Worm (Caenorhabditis elegans) whole organism, L3 larva: ENCODE results near the gene F23H11.7.

Source experiments
- ZK546.5 ChIP-seq: sonication (generic microtip); optimal IDR thresholded peaks from 2 replicates; lab custom pipeline; 2017; ENCODE audit warnings: missing biosample characterization, missing genetic modification characterization
- aly-2 ChIP-seq: fragments of 150-350 bp; optimal IDR thresholded peaks from 2 replicates; lab custom pipeline; 2014; ENCODE audit warnings: missing biosample characterization, missing genetic modification characterization
- ama-1 ChIP-seq: fragments of 150-350 bp; optimal IDR thresholded peaks from 2 replicates; lab custom pipeline; 2018
- ceh-16 ChIP-seq: sonication (generic microtip); optimal IDR thresholded peaks from 2 replicates; lab custom pipeline; 2017; ENCODE audit warnings: missing biosample characterization, missing genetic modification characterization
- ceh-28 ChIP-seq: fragments of 150-350 bp; optimal IDR thresholded peaks from 2 replicates; lab custom pipeline; 2014; ENCODE audit warnings: missing biosample characterization, missing genetic modification reagents, missing genetic modification characterization
- ceh-82 ChIP-seq: fragments of 150-350 bp; optimal IDR thresholded peaks from 2 replicates; lab custom pipeline; 2014; ENCODE audit warnings: missing biosample characterization, missing genetic modification characterization
- ceh-9 ChIP-seq: sonication (generic microtip); optimal IDR thresholded peaks from 2 replicates; lab custom pipeline; 2018; ENCODE audit warnings: missing biosample characterization, missing genetic modification characterization
- egl-27 ChIP-seq: sonication (generic microtip); optimal IDR thresholded peaks from 4 replicates; lab custom pipeline; 2017; ENCODE audit warnings: missing biosample characterization, missing genetic modification reagents, missing genetic modification characterization
- elt-1 ChIP-seq: fragments of 150-350 bp; optimal IDR thresholded peaks from 2 replicates; lab custom pipeline; 2014; ENCODE audit warnings: missing biosample characterization, missing genetic modification characterization
- elt-2 ChIP-seq: sonication (generic microtip); optimal IDR thresholded peaks from 2 replicates; lab custom pipeline; 2016; ENCODE audit warnings: missing genetic modification reagents, mild to moderate bottlenecking, missing genetic modification characterization, missing compliant biosample characterization
- elt-3 ChIP-seq, 3 experiments: fragments of 150-350 bp in 1 of 3; sonication (generic microtip) in 2 of 3; optimal IDR thresholded peaks; 2 replicates in 2 of 3; 4 replicates in 1 of 3; lab custom pipeline; 2014 to 2017; ENCODE audit warnings: missing biosample characterization in 3 of 3, missing genetic modification characterization in 3 of 3
- eor-1 ChIP-seq, 2 experiments: fragments of 150-350 bp; optimal IDR thresholded peaks; 2 replicates each; lab custom pipeline; 2014 to 2018; ENCODE audit warnings: missing biosample characterization in 2 of 2, missing genetic modification characterization in 2 of 2
- fos-1 ChIP-seq: fragments of 150-350 bp; optimal IDR thresholded peaks from 2 replicates; lab custom pipeline; 2014; ENCODE audit warnings: missing biosample characterization, missing genetic modification characterization
- hmg-11 ChIP-seq: sonication (generic microtip); optimal IDR thresholded peaks from 2 replicates; lab custom pipeline; 2016; ENCODE audit warnings: missing genetic modification characterization, missing compliant biosample characterization
- jun-1 ChIP-seq: fragments of 150-350 bp; optimal IDR thresholded peaks from 2 replicates; lab custom pipeline; 2014; ENCODE audit warnings: missing biosample characterization, missing genetic modification reagents, missing genetic modification characterization
- lin-15B ChIP-seq: fragments of 150-350 bp; optimal IDR thresholded peaks from 2 replicates; lab custom pipeline; 2014; ENCODE audit warnings: missing biosample characterization, missing genetic modification characterization
- lin-39 ChIP-seq: fragments of 150-350 bp; optimal IDR thresholded peaks from 2 replicates; lab custom pipeline; 2018; ENCODE audit warnings: missing biosample characterization, missing genetic modification reagents, missing genetic modification characterization
- mdl-1 ChIP-seq: fragments of 150-350 bp; optimal IDR thresholded peaks from 2 replicates; lab custom pipeline; 2014; ENCODE audit warnings: missing biosample characterization, missing genetic modification characterization
- mml-1 ChIP-seq: fragments of 150-350 bp; sonication (generic microtip); optimal IDR thresholded peaks from 3 replicates; lab custom pipeline; 2014; ENCODE audit warnings: missing biosample characterization, missing genetic modification characterization
- nfya-1 ChIP-seq: sonication (generic microtip); optimal IDR thresholded peaks from 2 replicates; lab custom pipeline; 2017; ENCODE audit warnings: missing genetic modification characterization, mild to moderate bottlenecking, missing compliant biosample characterization, antibody characterized with exemption, moderate library complexity; ENCODE audit not compliant: insufficient read depth
- nhr-11 ChIP-seq: fragments of 150-350 bp; optimal IDR thresholded peaks from 2 replicates; lab custom pipeline; 2014; ENCODE audit warnings: missing biosample characterization, missing genetic modification characterization
- nhr-12 ChIP-seq: fragments of 150-350 bp; optimal IDR thresholded peaks from 2 replicates; lab custom pipeline; 2014; ENCODE audit warnings: missing biosample characterization, missing genetic modification characterization
- nhr-23 ChIP-seq: fragments of 150-350 bp; optimal IDR thresholded peaks from 2 replicates; lab custom pipeline; 2014; ENCODE audit warnings: missing biosample characterization, missing genetic modification reagents, missing genetic modification characterization
- nhr-237 ChIP-seq: fragments of 150-350 bp; optimal IDR thresholded peaks from 2 replicates; lab custom pipeline; 2014; ENCODE audit warnings: missing biosample characterization, missing genetic modification characterization
- nhr-67 ChIP-seq: fragments of 150-350 bp; optimal IDR thresholded peaks from 2 replicates; lab custom pipeline; 2014; ENCODE audit warnings: missing biosample characterization, missing genetic modification characterization
- nhr-76 ChIP-seq: fragments of 150-350 bp; sonication (generic microtip); optimal IDR thresholded peaks from 5 replicates; lab custom pipeline; 2014; ENCODE audit warnings: missing biosample characterization, missing genetic modification characterization
- nhr-77 ChIP-seq: fragments of 150-350 bp; optimal IDR thresholded peaks from 2 replicates; lab custom pipeline; 2014; ENCODE audit warnings: missing biosample characterization, missing genetic modification characterization
- pha-4 ChIP-seq: fragments of 150-350 bp; optimal IDR thresholded peaks from 2 replicates; lab custom pipeline; 2014; ENCODE audit warnings: missing biosample characterization, missing genetic modification reagents, missing genetic modification characterization
- pqm-1 ChIP-seq: fragments of 150-350 bp; optimal IDR thresholded peaks from 2 replicates; lab custom pipeline; 2017; ENCODE audit warnings: missing biosample characterization, missing genetic modification characterization, inconsistent platforms
- skn-1 ChIP-seq: fragments of 150-350 bp; optimal IDR thresholded peaks from 2 replicates; lab custom pipeline; 2014; ENCODE audit warnings: missing biosample characterization, missing genetic modification characterization
- unc-39 ChIP-seq: sonication (generic microtip); optimal IDR thresholded peaks from 4 replicates; lab custom pipeline; 2017; ENCODE audit warnings: missing biosample characterization, missing genetic modification characterization
- unc-62 ChIP-seq: fragments of 150-350 bp; sonication (generic microtip); optimal IDR thresholded peaks from 4 replicates; lab custom pipeline; 2014; ENCODE audit warnings: missing biosample characterization, missing genetic modification reagents, missing genetic modification characterization
- zag-1 ChIP-seq: fragments of 150-350 bp; optimal IDR thresholded peaks from 2 replicates; lab custom pipeline; 2014; ENCODE audit warnings: missing biosample characterization, missing genetic modification characterization
- ztf-11 ChIP-seq: fragments of 150-350 bp; optimal IDR thresholded peaks from 2 replicates; lab custom pipeline; 2014; ENCODE audit warnings: missing biosample characterization, missing genetic modification characterization
- ztf-4 ChIP-seq: fragments of 150-350 bp; optimal IDR thresholded peaks from 2 replicates; lab custom pipeline; 2014; ENCODE audit warnings: missing biosample characterization, missing genetic modification characterization

The F23H11.7 gene

DNA sequence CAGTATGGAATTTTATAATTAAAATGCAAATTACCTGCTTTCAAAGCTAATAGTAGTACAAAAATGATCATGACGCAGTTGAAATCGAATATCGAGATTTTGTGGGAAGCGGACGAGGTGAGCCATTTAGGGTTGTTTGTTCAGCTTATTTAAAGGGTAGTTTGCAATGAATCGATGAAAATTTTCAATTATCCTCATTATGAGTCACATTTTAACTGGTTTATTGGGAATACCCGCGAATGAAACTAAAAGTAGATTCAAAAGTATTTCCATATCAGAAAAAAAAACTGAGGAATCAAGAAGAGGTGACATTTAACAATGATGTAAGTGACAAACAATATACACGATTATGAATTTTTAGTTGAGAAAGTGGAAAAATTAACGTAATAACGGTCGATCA lies at the start of gene F23H11.7:
TSS of gene F23H11.7 (minus strand) at position 101 of the 400 bp plus-strand sequence.
- TF ChIP-seq nhr-76 (tag; lab: Kevin White, UChicago) (no peak), nhr-67 (tag; lab: Kevin White, UChicago) (no peak), mml-1 (tag; lab: Kevin White, UChicago) (no peak), elt-1 (no peak), lin-39 (no peak), skn-1 (tag; lab: Kevin White, UChicago) (no peak)

DNA sequence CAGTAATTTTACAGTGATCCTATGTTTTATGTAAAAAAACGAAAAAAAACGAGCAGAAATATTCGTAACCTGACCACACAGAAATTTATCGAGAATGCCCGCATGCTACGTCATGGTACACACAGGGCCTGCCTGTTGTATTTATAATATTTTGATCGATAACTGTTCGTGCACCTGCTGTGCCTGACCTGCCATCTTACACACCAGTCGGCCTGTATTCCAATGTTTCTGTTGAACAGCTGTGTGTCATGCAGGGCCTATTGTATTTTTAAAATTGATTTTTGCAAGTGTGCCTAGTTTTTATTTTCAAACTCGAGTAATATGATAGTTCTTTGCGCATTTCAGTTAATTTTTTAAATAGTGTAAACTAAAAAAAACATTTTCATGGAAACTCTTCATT lies 47.0 kb upstream of the F23H11.7 start:
- TF ChIP-seq nfya-1 (tag; lab: Kevin White, UChicago), result no peak
- no peak for TF ChIP-seq unc-39 (tag; lab: Kevin White, UChicago)
- TF ChIP-seq fos-1, result no peak
- TF ChIP-seq nhr-11 (tag; lab: Kevin White, UChicago), result no peak
- TF ChIP-seq lin-39, result no peak
- TF ChIP-seq mml-1 (tag; lab: Kevin White, UChicago), result no peak
- no peak for TF ChIP-seq ztf-11 (tag; lab: Kevin White, UChicago)
- TF ChIP-seq ZK546.5 (tag; lab: Kevin White, UChicago), result no peak
- no peak for TF ChIP-seq mdl-1

DNA sequence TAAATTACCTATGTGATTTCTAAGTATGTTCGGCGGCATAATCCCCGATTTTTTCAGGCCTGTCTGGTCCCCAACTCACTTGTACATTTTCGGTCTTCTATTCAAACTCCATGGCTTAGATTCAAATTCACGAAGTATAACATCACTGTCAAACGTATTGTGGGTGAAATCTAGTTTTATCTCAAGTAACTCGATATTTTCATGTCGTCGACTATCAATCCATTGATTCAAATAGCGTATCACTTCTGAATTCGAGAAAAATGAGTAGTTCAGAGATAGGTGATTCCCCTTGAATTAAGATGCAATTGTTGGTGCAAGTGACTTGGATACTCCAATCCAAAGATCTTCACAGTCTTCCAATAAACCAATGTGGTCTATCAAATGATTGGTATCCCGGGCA lies 45.4 kb upstream of the F23H11.7 start:
- TF ChIP-seq egl-27 (tag; lab: Kevin White, UChicago) (no peak), aly-2 (tag; lab: Kevin White, UChicago) (no peak), eor-1 (tag; optimal IDR thresholded peaks at IDR 0.05; lab: Kevin White, UChicago) (no peak), elt-2 (tag; lab: Kevin White, UChicago) (no peak), ama-1 (lab: Kevin White, UChicago) (no peak), ceh-28 (tag; lab: Kevin White, UChicago) (no peak), elt-3 (tag; optimal IDR thresholded peaks at IDR 0.05; lab: Kevin White, UChicago) (no peak), hmg-11 (tag; lab: Kevin White, UChicago) (no peak), pqm-1 (tag; lab: Kevin White, UChicago) (no peak), ceh-9 (no peak), ztf-4 (tag; lab: Kevin White, UChicago) (no peak), mdl-1 (no peak), jun-1 (tag; lab: Kevin White, UChicago) (no peak), nhr-76 (tag; lab: Kevin White, UChicago) (no peak), ceh-82 (tag; lab: Kevin White, UChicago) (no peak), nhr-67 (tag; lab: Kevin White, UChicago) (no peak), unc-39 (tag; lab: Kevin White, UChicago) (no peak), nhr-11 (tag; lab: Kevin White, UChicago) (no peak)

DNA sequence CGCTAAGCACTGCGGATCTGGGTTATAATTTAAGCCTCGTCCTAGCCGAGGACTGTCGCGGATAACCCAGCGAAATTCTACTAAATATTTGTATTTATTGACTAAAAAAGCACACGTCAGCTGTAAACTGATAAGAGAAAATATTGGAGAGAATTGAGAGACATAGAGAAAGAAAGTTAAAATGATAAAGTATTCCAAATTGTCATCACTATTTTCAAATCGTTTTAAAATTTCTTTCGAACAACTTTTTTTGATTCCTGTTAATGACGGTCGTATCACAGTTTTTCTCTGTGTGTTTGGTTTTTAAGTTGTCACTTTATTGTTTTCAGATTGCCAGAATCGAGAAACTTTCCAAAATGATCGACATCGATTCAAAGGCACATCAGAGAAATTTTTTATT lies 42.7 kb upstream of the F23H11.7 start, which contains the start of gene fbxa-51:
TSS of gene fbxa-51 (plus strand) at position 322 of the 400 bp plus-strand sequence.
- TF ChIP-seq nhr-23 (tag; lab: Kevin White, UChicago), result no peak
- TF ChIP-seq elt-2 (tag; lab: Kevin White, UChicago), result peak; percentile 58

DNA sequence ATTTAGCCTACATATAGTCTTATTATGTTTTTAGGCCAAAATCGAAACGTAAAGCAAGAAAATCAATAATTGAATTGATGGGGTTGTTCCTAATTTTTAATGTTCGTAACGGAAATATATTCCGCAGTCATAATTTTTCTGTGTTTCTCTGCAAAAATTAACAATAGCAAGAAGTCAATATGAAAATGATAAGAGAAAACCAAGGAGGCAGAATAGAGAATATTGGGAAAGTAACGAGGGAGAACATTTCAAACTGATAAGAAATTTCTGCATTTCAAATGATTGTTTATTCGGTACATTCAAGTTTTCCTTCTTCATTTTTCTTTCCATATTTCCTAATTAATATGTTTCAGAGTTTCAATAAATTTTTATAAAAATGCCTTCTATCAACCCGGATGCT lies 36.8 kb upstream of the F23H11.7 start, which contains the start of gene fbxa-54:
TSS of gene fbxa-54 (plus strand) at position 354 of the 400 bp plus-strand sequence.
- TF ChIP-seq nhr-67 (tag; lab: Kevin White, UChicago) (no peak), elt-2 (tag; lab: Kevin White, UChicago) (peak; percentile 70), pha-4 (tag; lab: Kevin White, UChicago) (peak; percentile 66)

DNA sequence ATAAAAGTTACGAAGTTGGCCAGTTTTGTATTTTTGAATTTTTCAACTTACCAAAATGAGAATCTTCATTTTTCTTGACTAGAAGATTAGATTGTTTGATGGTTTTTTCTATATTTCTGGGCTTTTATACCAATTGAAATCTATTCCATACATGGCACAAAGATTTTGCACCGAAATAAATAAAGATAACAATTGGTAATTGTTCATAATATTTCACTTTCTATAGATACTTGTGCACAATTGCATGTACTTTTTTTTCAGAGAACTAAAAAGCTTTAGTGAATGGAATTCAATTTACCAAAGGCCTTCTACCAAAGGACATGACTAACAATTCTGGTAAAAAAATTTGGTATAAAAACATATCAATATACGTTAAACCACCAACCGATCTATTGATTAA lies 35.3 kb upstream of the F23H11.7 start, which contains the start of the genes T12B5.15 and T12B5.14:
TSS of gene T12B5.15 (minus strand) at position 101 of the 400 bp plus-strand sequence.
TSS of gene T12B5.14 (plus strand) at position 321 of the 400 bp plus-strand sequence.
- no peak for TF ChIP-seq nhr-76 (tag; lab: Kevin White, UChicago)
- no peak for TF ChIP-seq zag-1
- no peak for TF ChIP-seq ceh-16
- TF ChIP-seq ama-1 (lab: Kevin White, UChicago), result no peak
- no peak for TF ChIP-seq ztf-4 (tag; lab: Kevin White, UChicago)
- no peak for TF ChIP-seq aly-2 (tag; lab: Kevin White, UChicago)
- TF ChIP-seq lin-39, result no peak
- no peak for TF ChIP-seq lin-15B (tag; lab: Kevin White, UChicago)
- no peak for TF ChIP-seq nhr-237 (tag; lab: Kevin White, UChicago)
- no peak for TF ChIP-seq nhr-77
- TF ChIP-seq nhr-12 (tag; lab: Kevin White, UChicago), result no peak
- TF ChIP-seq unc-62 (GFP tag; lab: Kevin White, UChicago), result no peak
